Worm (Caenorhabditis elegans) whole organism, young adult: ENCODE measurements around the gene glb-11.

Experiments
- B0035.1 ChIP-seq: sonication (generic microtip); optimal IDR thresholded peaks from 2 replicates; lab custom pipeline; 2016; ENCODE audit warnings: missing genetic modification characterization, mild to moderate bottlenecking, missing compliant biosample characterization, missing genotype, missing genetic modification reagents
- C06A6.2 ChIP-seq: fragments of 200-800 bp; sonication (Bioruptor generic); conservative IDR thresholded peaks from 2 replicates; pipeline ENCODE4 v1.3.6; 2022; ENCODE audit warnings: missing genetic modification characterization, missing compliant biosample characterization
- C17E4.6 ChIP-seq: fragments of 200-800 bp; sonication (Bioruptor generic); IDR thresholded peaks from 2 replicates; pipeline ENCODE4 v1.3.6; 2022; ENCODE audit warnings: missing genetic modification reagents, missing genetic modification characterization, missing compliant biosample characterization
- F37B4.10 ChIP-seq: fragments of 200-800 bp; sonication (Bioruptor generic); IDR thresholded peaks from 2 replicates; pipeline ENCODE4 v1.3.6; 2022; ENCODE audit warnings: missing genetic modification characterization, missing compliant biosample characterization
- F49E8.2 ChIP-seq: sonication (generic microtip); optimal IDR thresholded peaks from 3 replicates; lab custom pipeline; 2017; ENCODE audit warnings: missing genetic modification characterization, mild to moderate bottlenecking, missing compliant biosample characterization, antibody characterized with exemption, moderate library complexity; ENCODE audit not compliant: insufficient read depth
- F52B5.7 ChIP-seq: sonication (generic microtip); optimal IDR thresholded peaks from 2 replicates; lab custom pipeline; 2016; ENCODE audit warnings: mild to moderate bottlenecking, missing genetic modification characterization, missing compliant biosample characterization
- F57A8.1 ChIP-seq: fragments of 200-800 bp; sonication (Bioruptor generic); optimal IDR thresholded peaks from 2 replicates; lab custom pipeline; 2018; ENCODE audit warnings: mild to moderate bottlenecking, missing genetic modification characterization, moderate library complexity, missing compliant biosample characterization
- K11D2.4 ChIP-seq: fragments of 200-800 bp; sonication (Bioruptor generic); IDR thresholded peaks from 2 replicates; pipeline ENCODE4 v1.3.6; 2022; ENCODE audit warnings: missing genetic modification reagents, missing genetic modification characterization, missing compliant biosample characterization
- T07F8.4 ChIP-seq: sonication (generic microtip); optimal IDR thresholded peaks from 2 replicates; lab custom pipeline; 2016; ENCODE audit warnings: mild to moderate bottlenecking, missing genetic modification characterization, moderate library complexity, missing compliant biosample characterization
- T26A5.8 ChIP-seq: sonication (generic microtip); optimal IDR thresholded peaks from 2 replicates; lab custom pipeline; 2016; ENCODE audit warnings: missing genetic modification characterization, missing compliant biosample characterization
- Y53F4B.3 ChIP-seq: fragments of 200-800 bp; sonication (Bioruptor generic); IDR thresholded peaks from 2 replicates; pipeline ENCODE4 v1.3.6; 2022; ENCODE audit warnings: missing genetic modification reagents, missing genetic modification characterization, missing compliant biosample characterization
- Y53G8AR.9 ChIP-seq: fragments of 200-800 bp; sonication (Bioruptor generic); conservative IDR thresholded peaks from 2 replicates; pipeline ENCODE4 v1.3.6; 2022; ENCODE audit warnings: missing genetic modification reagents, missing genetic modification characterization, missing compliant biosample characterization
- ZK185.1 ChIP-seq: sonication (generic microtip); optimal IDR thresholded peaks from 2 replicates; lab custom pipeline; 2016; ENCODE audit warnings: mild to moderate bottlenecking, missing genetic modification characterization, missing compliant biosample characterization; ENCODE audit not compliant: poor library complexity, severe bottlenecking
- ama-1 ChIP-seq, 3 experiments: fragments of 150-350 bp in 1 of 3; sonication (generic microtip) in 2 of 3; optimal IDR thresholded peaks; 2 replicates each; lab custom pipeline; 2014 to 2018; ENCODE audit warnings: missing biosample characterization in 2 of 3, missing genetic modification characterization in 2 of 3, missing genetic modification reagents in 2 of 3
- atf-7 ChIP-seq: sonication (generic microtip); optimal IDR thresholded peaks from 2 replicates; lab custom pipeline; 2017; ENCODE audit warnings: mild to moderate bottlenecking, missing genetic modification characterization, missing compliant biosample characterization
- bed-2 ChIP-seq: fragments of 200-800 bp; sonication (Bioruptor generic); IDR thresholded peaks from 2 replicates; pipeline ENCODE4 v1.3.6; 2022; ENCODE audit warnings: missing genetic modification reagents, missing genetic modification characterization, missing compliant biosample characterization
- cebp-1 ChIP-seq, 2 experiments: fragments of 200-800 bp in 1 of 2; sonication (Bioruptor generic) in 1 of 2; sonication (generic microtip) in 1 of 2; IDR thresholded peaks in 1 of 2; optimal IDR thresholded peaks in 1 of 2; 2 replicates each; pipeline versions ENCODE4 v1.3.6 to Lab custom; 2017 to 2022; ENCODE audit warnings: missing compliant biosample characterization in 2 of 2, missing genetic modification characterization in 2 of 2, mild to moderate bottlenecking in 1 of 2, missing genetic modification reagents in 1 of 2, moderate library complexity in 1 of 2
- cebp-2 ChIP-seq: fragments of 200-800 bp; sonication (Bioruptor generic); IDR thresholded peaks from 2 replicates; pipeline ENCODE4 v1.3.6; 2022; ENCODE audit warnings: missing genetic modification characterization, missing compliant biosample characterization
- ceh-27 ChIP-seq: fragments of 200-800 bp; sonication (Bioruptor generic); optimal IDR thresholded peaks from 2 replicates; lab custom pipeline; 2018; ENCODE audit warnings: mild to moderate bottlenecking, missing genetic modification characterization, moderate library complexity, missing compliant biosample characterization
- ceh-58 ChIP-seq: fragments of 200-800 bp; sonication (Bioruptor generic); IDR thresholded peaks from 2 replicates; pipeline ENCODE4 v1.3.6; 2022; ENCODE audit warnings: missing genetic modification characterization, missing compliant biosample characterization
- die-1 ChIP-seq: sonication (generic microtip); optimal IDR thresholded peaks from 2 replicates; lab custom pipeline; 2016; ENCODE audit warnings: missing genotype, mild to moderate bottlenecking, missing genetic modification characterization, missing compliant biosample characterization
- dox-1 ChIP-seq: fragments of 200-800 bp; sonication (Bioruptor generic); IDR thresholded peaks from 2 replicates; pipeline ENCODE4 v1.3.6; 2022; ENCODE audit warnings: missing genetic modification reagents, missing genetic modification characterization, missing compliant biosample characterization
- dpl-1 ChIP-seq: fragments of 150-350 bp; optimal IDR thresholded peaks from 2 replicates; lab custom pipeline; 2014; ENCODE audit warnings: missing biosample characterization, missing genetic modification reagents, missing genetic modification characterization
- efl-1 ChIP-seq: fragments of 150-350 bp; optimal IDR thresholded peaks from 2 replicates; lab custom pipeline; 2014; ENCODE audit warnings: missing biosample characterization, missing genetic modification reagents, missing genetic modification characterization
- egrh-3 ChIP-seq: fragments of 200-800 bp; sonication (Bioruptor generic); IDR thresholded peaks from 2 replicates; pipeline ENCODE4 v1.3.6; 2022; ENCODE audit warnings: missing genetic modification reagents, missing genetic modification characterization, missing compliant biosample characterization
- fkh-3 ChIP-seq: sonication (generic microtip); optimal IDR thresholded peaks from 2 replicates; lab custom pipeline; 2016; ENCODE audit warnings: mild to moderate bottlenecking, missing genetic modification characterization, missing compliant biosample characterization
- hlh-12 ChIP-seq: sonication (generic microtip); optimal IDR thresholded peaks from 2 replicates; lab custom pipeline; 2016; ENCODE audit warnings: missing genetic modification characterization, missing compliant biosample characterization
- hmg-20 ChIP-seq: fragments of 200-800 bp; sonication (Bioruptor generic); IDR thresholded peaks from 2 replicates; pipeline ENCODE4 v1.3.6; 2022; ENCODE audit warnings: missing genetic modification reagents, missing genetic modification characterization, missing compliant biosample characterization
- hrde-1 ChIP-seq: sonication (generic microtip); optimal IDR thresholded peaks from 2 replicates; lab custom pipeline; 2016; ENCODE audit warnings: missing genetic modification characterization, mild to moderate bottlenecking, missing compliant biosample characterization, moderate library complexity, missing genotype, missing genetic modification reagents, borderline replicate concordance
- lag-1 ChIP-seq: fragments of 200-800 bp; sonication (Bioruptor generic); IDR thresholded peaks from 2 replicates; pipeline ENCODE4 v1.3.6; 2022; ENCODE audit warnings: missing genetic modification reagents, missing genetic modification characterization, missing compliant biosample characterization
- lsl-1 ChIP-seq: fragments of 200-800 bp; sonication (Bioruptor generic); optimal IDR thresholded peaks from 2 replicates; lab custom pipeline; 2018; ENCODE audit warnings: mild to moderate bottlenecking, missing genetic modification characterization, moderate library complexity, missing compliant biosample characterization
- madf-6 ChIP-seq: fragments of 200-800 bp; sonication (Bioruptor generic); IDR thresholded peaks from 2 replicates; pipeline ENCODE4 v1.3.6; 2022; ENCODE audit warnings: missing genetic modification reagents, missing genetic modification characterization, missing compliant biosample characterization
- madf-8 ChIP-seq: fragments of 200-800 bp; sonication (Bioruptor generic); conservative IDR thresholded peaks from 2 replicates; pipeline ENCODE4 v1.3.6; 2022; ENCODE audit warnings: missing genetic modification reagents, missing genetic modification characterization, missing compliant biosample characterization
- mcd-1 ChIP-seq: fragments of 200-800 bp; sonication (Bioruptor generic); IDR thresholded peaks from 2 replicates; pipeline ENCODE4 v1.3.6; 2022; ENCODE audit warnings: missing genetic modification reagents, missing genetic modification characterization, missing compliant biosample characterization
- mel-28 ChIP-seq: sonication (generic microtip); optimal IDR thresholded peaks from 2 replicates; lab custom pipeline; 2016; ENCODE audit warnings: borderline replicate concordance, mild to moderate bottlenecking, missing genetic modification characterization, missing compliant biosample characterization
- mes-4 ChIP-seq: sonication (generic microtip); optimal IDR thresholded peaks from 2 replicates; lab custom pipeline; 2016; ENCODE audit warnings: missing genotype, missing genetic modification characterization, missing compliant biosample characterization
- nfya-2 ChIP-seq: fragments of 200-800 bp; sonication (Bioruptor generic); IDR thresholded peaks from 2 replicates; pipeline ENCODE4 v1.3.6; 2022; ENCODE audit warnings: missing genetic modification reagents, missing genetic modification characterization, missing compliant biosample characterization
- nfyb-1 ChIP-seq: fragments of 200-800 bp; sonication (Bioruptor generic); IDR thresholded peaks from 2 replicates; pipeline ENCODE4 v1.3.6; 2022; ENCODE audit warnings: missing genetic modification reagents, missing genetic modification characterization, missing compliant biosample characterization
- nhr-120 ChIP-seq: fragments of 200-800 bp; sonication (Bioruptor generic); IDR thresholded peaks from 2 replicates; pipeline ENCODE4 v1.3.6; 2022; ENCODE audit warnings: missing genetic modification characterization, missing compliant biosample characterization
- nhr-179 ChIP-seq: sonication (generic microtip); optimal IDR thresholded peaks from 2 replicates; lab custom pipeline; 2016; ENCODE audit warnings: mild to moderate bottlenecking, missing genetic modification characterization, missing compliant biosample characterization
- pha-4 ChIP-seq: fragments of 150-350 bp; sonication (generic microtip); optimal IDR thresholded peaks from 2 replicates; lab custom pipeline; 2014; ENCODE audit warnings: missing biosample characterization, missing genetic modification reagents, missing genetic modification characterization
- sea-2 ChIP-seq: fragments of 200-800 bp; sonication (Bioruptor generic); IDR thresholded peaks from 2 replicates; pipeline ENCODE4 v1.3.6; 2022; ENCODE audit warnings: missing genetic modification characterization, missing compliant biosample characterization
- snpc-3.4 ChIP-seq: sonication (generic microtip); optimal IDR thresholded peaks from 2 replicates; lab custom pipeline; 2017; ENCODE audit warnings: missing genetic modification characterization, mild to moderate bottlenecking, missing compliant biosample characterization, antibody characterized with exemption, moderate library complexity, missing genotype, missing genetic modification reagents
- zim-3 ChIP-seq: sonication (generic microtip); optimal IDR thresholded peaks from 2 replicates; lab custom pipeline; 2017; ENCODE audit warnings: mild to moderate bottlenecking, missing genetic modification characterization, moderate library complexity, missing compliant biosample characterization
- ztf-18 ChIP-seq: sonication (generic microtip); optimal IDR thresholded peaks from 2 replicates; lab custom pipeline; 2016; ENCODE audit warnings: missing genotype, mild to moderate bottlenecking, missing genetic modification characterization, missing compliant biosample characterization
- ztf-22 ChIP-seq: fragments of 200-800 bp; sonication (Bioruptor generic); optimal IDR thresholded peaks from 2 replicates; lab custom pipeline; 2018; ENCODE audit warnings: mild to moderate bottlenecking, missing genetic modification characterization, moderate library complexity, missing compliant biosample characterization
- ztf-26 ChIP-seq: sonication (generic microtip); optimal IDR thresholded peaks from 2 replicates; lab custom pipeline; 2017; ENCODE audit warnings: missing genetic modification characterization, missing compliant biosample characterization

Gene glb-11

DNA sequence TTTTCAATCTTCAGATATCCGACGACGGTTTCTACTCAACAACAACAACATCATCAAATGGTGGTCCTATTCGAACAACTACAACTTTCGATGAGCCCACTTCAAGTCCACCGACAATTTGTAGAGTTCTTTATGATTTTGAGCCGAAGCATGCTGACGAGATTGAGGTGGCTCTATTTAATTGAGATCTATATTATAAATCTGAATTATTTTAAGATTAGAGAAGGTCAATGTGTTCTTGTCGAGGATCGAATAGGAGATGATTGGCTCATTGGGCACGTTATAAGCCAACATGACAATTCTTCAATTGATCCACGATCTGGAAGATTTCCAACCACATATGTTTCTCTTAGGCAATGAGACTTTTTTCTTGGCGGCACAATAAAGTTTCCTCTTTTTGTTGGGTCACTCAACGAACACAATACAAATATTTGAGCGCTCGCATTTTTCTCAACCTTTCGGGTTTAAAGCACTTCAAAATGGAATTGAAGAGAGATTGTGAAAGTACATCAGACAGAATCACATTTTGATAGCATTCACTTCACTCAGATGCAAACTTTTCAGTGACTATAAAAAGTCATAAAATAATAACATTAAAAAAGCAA lies 23.5 kb upstream of the glb-11 start (continued):
- TF ChIP-seq F37B4.10 (GFP tag; lab: Robert Waterston, UW) (0 out of 2 replicates have a peak, but pooled peaks have one; percentile 64), ama-1 (optimal IDR thresholded peaks at IDR 0.05; lab: Kevin White, UChicago) (no peak), ama-1 (GFP tag; optimal IDR thresholded peaks at IDR 0.05; lab: Kevin White, UChicago) (peak in 1 of 2 experiments; percentile 88), lsl-1 (GFP tag; lab: Kevin White, UChicago) (peak; percentile 7), C17E4.6 (GFP tag; lab: Robert Waterston, UW) (peak; percentile 72; the same call in 1 of the 2 replicates), hrde-1 (tag; lab: Kevin White, UChicago) (peak; percentile 95), mel-28 (no peak), pha-4 (tag; lab: Kevin White, UChicago) (no peak), ceh-27 (peak; percentile 19), B0035.1 (tag; lab: Kevin White, UChicago) (peak; percentile 17), ceh-58 (no peak), T07F8.4 (tag; lab: Kevin White, UChicago) (no peak), nfyb-1 (GFP tag; lab: Robert Waterston, UW) (peak; percentile 62), madf-8 (GFP tag; lab: Robert Waterston, UW) (peak; percentile 59), cebp-2 (0 out of 2 replicates have a peak, but pooled peaks have one; percentile 58), F49E8.2 (tag; lab: Kevin White, UChicago) (peak; percentile 93), Y53F4B.3 (GFP tag; lab: Robert Waterston, UW) (no peak), F57A8.1 (GFP tag; lab: Kevin White, UChicago) (no peak), dox-1 (GFP tag; lab: Robert Waterston, UW) (peak; percentile 34; the same call in 1 of the 2 replicates), K11D2.4 (GFP tag; lab: Robert Waterston, UW) (no peak), nfya-2 (GFP tag; lab: Robert Waterston, UW) (0 out of 2 replicates have a peak, but pooled peaks have one; percentile 69), mes-4 (tag; lab: Kevin White, UChicago) (no peak), hmg-20 (no peak), ztf-26 (tag; lab: Kevin White, UChicago) (no peak), T26A5.8 (tag; lab: Kevin White, UChicago) (peak; percentile 41), F52B5.7 (peak; percentile 64), hlh-12 (tag; lab: Kevin White, UChicago) (no peak), cebp-1 (GFP tag; IDR thresholded peaks at IDR 0.05; lab: Robert Waterston, UW) (no peak), cebp-1 (tag; optimal IDR thresholded peaks at IDR 0.05; lab: Kevin White, UChicago) (peak; percentile 63), Y53G8AR.9 (peak; percentile 95), die-1 (peak; percentile 73), C06A6.2 (GFP tag; lab: Robert Waterston, UW) (no peak), zim-3 (tag; lab: Kevin White, UChicago) (no peak), madf-6 (GFP tag; lab: Robert Waterston, UW) (peak; percentile 79), snpc-3.4 (tag; lab: Kevin White, UChicago) (peak; percentile 42), sea-2 (GFP tag; lab: Robert Waterston, UW) (no peak), atf-7 (peak; percentile 43), efl-1 (GFP tag; lab: Kevin White, UChicago) (peak; percentile 75), egrh-3 (GFP tag; lab: Robert Waterston, UW) (no peak), nhr-179 (tag; lab: Kevin White, UChicago) (no peak), nhr-120 (GFP tag; lab: Robert Waterston, UW) (no peak), dpl-1 (GFP tag; lab: Kevin White, UChicago) (peak; percentile 30), mcd-1 (0 out of 2 replicates have a peak, but pooled peaks have one; percentile 9), fkh-3 (tag; lab: Kevin White, UChicago) (peak; percentile 46), ZK185.1 (tag; lab: Kevin White, UChicago) (no peak), ztf-22 (GFP tag; lab: Kevin White, UChicago) (no peak), lag-1 (no peak), bed-2 (GFP tag; lab: Robert Waterston, UW) (no peak), ztf-18 (peak; percentile 64)
